Worm (Caenorhabditis elegans) whole organism, young adult: ENCODE data around the gene F11G11.5.

Source experiments
- B0019.2 ChIP-seq: fragments of 200-800 bp; sonication (Bioruptor generic); conservative IDR thresholded peaks from 2 replicates; pipeline ENCODE4 v1.3.6; 2022; ENCODE audit warnings: missing genetic modification reagents, missing genetic modification characterization, missing compliant biosample characterization
- B0035.1 ChIP-seq: sonication (generic microtip); optimal IDR thresholded peaks from 2 replicates; lab custom pipeline; 2016; ENCODE audit warnings: missing genetic modification characterization, mild to moderate bottlenecking, missing compliant biosample characterization, missing genotype, missing genetic modification reagents
- F22D6.2 ChIP-seq: sonication (generic microtip); optimal IDR thresholded peaks from 2 replicates; lab custom pipeline; 2016; ENCODE audit warnings: mild to moderate bottlenecking, missing genetic modification characterization, missing compliant biosample characterization
- F33H1.4 ChIP-seq: fragments of 200-800 bp; sonication (Bioruptor generic); IDR thresholded peaks from 2 replicates; pipeline ENCODE4 v1.3.6; 2022; ENCODE audit warnings: missing genetic modification reagents, missing genetic modification characterization, missing compliant biosample characterization
- F37B4.10 ChIP-seq: fragments of 200-800 bp; sonication (Bioruptor generic); IDR thresholded peaks from 2 replicates; pipeline ENCODE4 v1.3.6; 2022; ENCODE audit warnings: missing genetic modification characterization, missing compliant biosample characterization
- F39B2.1 ChIP-seq: fragments of 200-800 bp; sonication (Bioruptor generic); IDR thresholded peaks from 2 replicates; pipeline ENCODE4 v1.3.6; 2022; ENCODE audit warnings: missing genetic modification reagents, missing genetic modification characterization, missing compliant biosample characterization
- Y53G8AR.9 ChIP-seq: fragments of 200-800 bp; sonication (Bioruptor generic); conservative IDR thresholded peaks from 2 replicates; pipeline ENCODE4 v1.3.6; 2022; ENCODE audit warnings: missing genetic modification reagents, missing genetic modification characterization, missing compliant biosample characterization
- Y67H2A.10 ChIP-seq: fragments of 200-800 bp; sonication (Bioruptor generic); conservative IDR thresholded peaks from 2 replicates; pipeline ENCODE4 v1.3.6; 2022; ENCODE audit warnings: missing genetic modification reagents, missing genetic modification characterization, missing compliant biosample characterization
- Y95B8A.8 ChIP-seq: fragments of 200-800 bp; sonication (Bioruptor generic); IDR thresholded peaks from 2 replicates; pipeline ENCODE4 v1.3.6; 2022; ENCODE audit warnings: missing genetic modification reagents, missing genetic modification characterization, missing compliant biosample characterization
- akir-1 ChIP-seq: fragments of 200-800 bp; sonication (Bioruptor generic); optimal IDR thresholded peaks from 2 replicates; lab custom pipeline; 2018; ENCODE audit warnings: mild to moderate bottlenecking, missing genetic modification characterization, moderate library complexity, missing compliant biosample characterization
- attf-6 ChIP-seq: fragments of 200-800 bp; sonication (Bioruptor generic); IDR thresholded peaks from 2 replicates; pipeline ENCODE4 v1.3.6; 2022; ENCODE audit warnings: missing genetic modification reagents, missing genetic modification characterization, missing compliant biosample characterization
- ceh-79 ChIP-seq: sonication (generic microtip); optimal IDR thresholded peaks from 2 replicates; lab custom pipeline; 2017; ENCODE audit warnings: mild to moderate bottlenecking, missing genetic modification characterization, missing compliant biosample characterization
- die-1 ChIP-seq: sonication (generic microtip); optimal IDR thresholded peaks from 2 replicates; lab custom pipeline; 2016; ENCODE audit warnings: missing genotype, mild to moderate bottlenecking, missing genetic modification characterization, missing compliant biosample characterization
- efl-1 ChIP-seq: fragments of 150-350 bp; optimal IDR thresholded peaks from 2 replicates; lab custom pipeline; 2014; ENCODE audit warnings: missing biosample characterization, missing genetic modification reagents, missing genetic modification characterization
- egl-18 ChIP-seq: fragments of 200-800 bp; sonication (Bioruptor generic); IDR thresholded peaks from 2 replicates; pipeline ENCODE4 v1.3.6; 2022; ENCODE audit warnings: missing genetic modification reagents, missing genetic modification characterization, missing compliant biosample characterization
- egl-44 ChIP-seq: fragments of 200-800 bp; sonication (Bioruptor generic); IDR thresholded peaks from 2 replicates; pipeline ENCODE4 v1.3.6; 2022; ENCODE audit warnings: missing genetic modification reagents, missing genetic modification characterization, missing compliant biosample characterization
- him-1 ChIP-seq: sonication (generic microtip); optimal IDR thresholded peaks from 2 replicates; lab custom pipeline; 2016; ENCODE audit warnings: missing genotype, missing genetic modification reagents, missing genetic modification characterization, missing compliant biosample characterization
- hlh-12 ChIP-seq: sonication (generic microtip); optimal IDR thresholded peaks from 2 replicates; lab custom pipeline; 2016; ENCODE audit warnings: missing genetic modification characterization, missing compliant biosample characterization
- hlh-26 ChIP-seq: fragments of 200-800 bp; sonication (Bioruptor generic); conservative IDR thresholded peaks from 2 replicates; pipeline ENCODE4 v1.3.6; 2022; ENCODE audit warnings: missing genetic modification reagents, missing genetic modification characterization, missing compliant biosample characterization
- hmg-20 ChIP-seq: fragments of 200-800 bp; sonication (Bioruptor generic); IDR thresholded peaks from 2 replicates; pipeline ENCODE4 v1.3.6; 2022; ENCODE audit warnings: missing genetic modification reagents, missing genetic modification characterization, missing compliant biosample characterization
- hsf-1 ChIP-seq: fragments of 200-800 bp; sonication (Bioruptor generic); IDR thresholded peaks from 2 replicates; pipeline ENCODE4 v1.3.6; 2022; ENCODE audit warnings: missing genetic modification reagents, missing genetic modification characterization, missing compliant biosample characterization
- lag-1 ChIP-seq: fragments of 200-800 bp; sonication (Bioruptor generic); IDR thresholded peaks from 2 replicates; pipeline ENCODE4 v1.3.6; 2022; ENCODE audit warnings: missing genetic modification reagents, missing genetic modification characterization, missing compliant biosample characterization
- let-526 ChIP-seq: fragments of 200-800 bp; sonication (Bioruptor generic); IDR thresholded peaks from 2 replicates; pipeline ENCODE4 v1.3.6; 2022; ENCODE audit warnings: missing genetic modification reagents, missing genetic modification characterization, missing compliant biosample characterization
- let-607 ChIP-seq, 2 experiments: fragments of 200-800 bp in 1 of 2; sonication (Bioruptor generic) in 1 of 2; sonication (generic microtip) in 1 of 2; optimal IDR thresholded peaks; 2 replicates each; lab custom pipeline; 2016 to 2018; ENCODE audit warnings: mild to moderate bottlenecking in 2 of 2, missing compliant biosample characterization in 2 of 2, missing genetic modification characterization in 2 of 2, moderate library complexity in 2 of 2, missing genotype in 1 of 2
- lin-40 ChIP-seq: sonication (generic microtip); optimal IDR thresholded peaks from 2 replicates; lab custom pipeline; 2016; ENCODE audit warnings: missing genetic modification characterization, mild to moderate bottlenecking, missing compliant biosample characterization, missing genotype, missing genetic modification reagents
- lin-54 ChIP-seq: fragments of 200-800 bp; sonication (Bioruptor generic); optimal IDR thresholded peaks from 2 replicates; lab custom pipeline; 2018; ENCODE audit warnings: mild to moderate bottlenecking, missing genetic modification characterization, missing compliant biosample characterization
- madf-10 ChIP-seq: sonication (generic microtip); optimal IDR thresholded peaks from 2 replicates; lab custom pipeline; 2016; ENCODE audit warnings: mild to moderate bottlenecking, missing genetic modification characterization, missing compliant biosample characterization
- madf-3 ChIP-seq: fragments of 200-800 bp; sonication (Bioruptor generic); IDR thresholded peaks from 2 replicates; pipeline ENCODE4 v1.3.6; 2022; ENCODE audit warnings: missing genetic modification reagents, missing genetic modification characterization, missing compliant biosample characterization
- madf-8 ChIP-seq: fragments of 200-800 bp; sonication (Bioruptor generic); conservative IDR thresholded peaks from 2 replicates; pipeline ENCODE4 v1.3.6; 2022; ENCODE audit warnings: missing genetic modification reagents, missing genetic modification characterization, missing compliant biosample characterization
- mcd-1 ChIP-seq: fragments of 200-800 bp; sonication (Bioruptor generic); IDR thresholded peaks from 2 replicates; pipeline ENCODE4 v1.3.6; 2022; ENCODE audit warnings: missing genetic modification reagents, missing genetic modification characterization, missing compliant biosample characterization
- mel-28 ChIP-seq: sonication (generic microtip); optimal IDR thresholded peaks from 2 replicates; lab custom pipeline; 2016; ENCODE audit warnings: borderline replicate concordance, mild to moderate bottlenecking, missing genetic modification characterization, missing compliant biosample characterization
- mxl-1 ChIP-seq: sonication (generic microtip); optimal IDR thresholded peaks from 2 replicates; lab custom pipeline; 2016; ENCODE audit warnings: missing genetic modification characterization, missing compliant biosample characterization
- nhr-27 ChIP-seq: fragments of 200-800 bp; sonication (Bioruptor generic); optimal IDR thresholded peaks from 2 replicates; lab custom pipeline; 2018; ENCODE audit warnings: mild to moderate bottlenecking, missing genetic modification characterization, moderate library complexity, missing compliant biosample characterization
- nhr-80 ChIP-seq: sonication (generic microtip); optimal IDR thresholded peaks from 2 replicates; lab custom pipeline; 2016; ENCODE audit warnings: missing genetic modification characterization, missing compliant biosample characterization
- nhr-90 ChIP-seq: sonication (generic microtip); optimal IDR thresholded peaks from 2 replicates; lab custom pipeline; 2016; ENCODE audit warnings: missing genotype, mild to moderate bottlenecking, missing genetic modification characterization, missing compliant biosample characterization
- pha-4 ChIP-seq: fragments of 150-350 bp; sonication (generic microtip); optimal IDR thresholded peaks from 2 replicates; lab custom pipeline; 2014; ENCODE audit warnings: missing biosample characterization, missing genetic modification reagents, missing genetic modification characterization
- repo-1 ChIP-seq: sonication (generic microtip); optimal IDR thresholded peaks from 2 replicates; lab custom pipeline; 2017; ENCODE audit warnings: mild to moderate bottlenecking, missing genetic modification characterization, missing compliant biosample characterization
- rpc-1 ChIP-seq, 2 experiments: fragments of 150-350 bp in 1 of 2; sonication (generic microtip) in 1 of 2; optimal IDR thresholded peaks; 2 replicates each; lab custom pipeline; 2014 to 2018; ENCODE audit warnings: missing biosample characterization in 1 of 2, missing genetic modification characterization in 1 of 2, missing genetic modification reagents in 1 of 2, missing genotype in 1 of 2
- sdz-38 ChIP-seq: sonication (generic microtip); optimal IDR thresholded peaks from 2 replicates; lab custom pipeline; 2016; ENCODE audit warnings: missing genotype, missing genetic modification characterization, missing compliant biosample characterization
- snpc-1.1 ChIP-seq: sonication (generic microtip); optimal IDR thresholded peaks from 2 replicates; lab custom pipeline; 2017; ENCODE audit warnings: missing genetic modification characterization, mild to moderate bottlenecking, missing compliant biosample characterization, antibody characterized with exemption, moderate library complexity, missing genotype, missing genetic modification reagents; ENCODE audit not compliant: insufficient read depth
- snpc-3.4 ChIP-seq: sonication (generic microtip); optimal IDR thresholded peaks from 2 replicates; lab custom pipeline; 2017; ENCODE audit warnings: missing genetic modification characterization, mild to moderate bottlenecking, missing compliant biosample characterization, antibody characterized with exemption, moderate library complexity, missing genotype, missing genetic modification reagents
- tlf-1 ChIP-seq: fragments of 200-800 bp; sonication (Bioruptor generic); optimal IDR thresholded peaks from 2 replicates; lab custom pipeline; 2018; ENCODE audit warnings: mild to moderate bottlenecking, missing genetic modification characterization, missing compliant biosample characterization
- xnd-1 ChIP-seq: sonication (generic microtip); optimal IDR thresholded peaks from 2 replicates; lab custom pipeline; 2016; ENCODE audit warnings: missing genotype, missing genetic modification reagents, missing genetic modification characterization, missing compliant biosample characterization
- zfh-2 ChIP-seq: fragments of 200-800 bp; sonication (Bioruptor generic); conservative IDR thresholded peaks from 2 replicates; pipeline ENCODE4 v1.3.6; 2022; ENCODE audit warnings: missing genetic modification reagents, missing genetic modification characterization, missing compliant biosample characterization
- ztf-18 ChIP-seq: sonication (generic microtip); optimal IDR thresholded peaks from 2 replicates; lab custom pipeline; 2016; ENCODE audit warnings: missing genotype, mild to moderate bottlenecking, missing genetic modification characterization, missing compliant biosample characterization
- ztf-22 ChIP-seq: fragments of 200-800 bp; sonication (Bioruptor generic); optimal IDR thresholded peaks from 2 replicates; lab custom pipeline; 2018; ENCODE audit warnings: mild to moderate bottlenecking, missing genetic modification characterization, moderate library complexity, missing compliant biosample characterization
- ztf-3 ChIP-seq: fragments of 200-800 bp; sonication (Bioruptor generic); optimal IDR thresholded peaks from 2 replicates; lab custom pipeline; 2018; ENCODE audit warnings: mild to moderate bottlenecking, missing genetic modification characterization, missing compliant biosample characterization
- ztf-6 ChIP-seq: fragments of 200-800 bp; sonication (Bioruptor generic); IDR thresholded peaks from 2 replicates; pipeline ENCODE4 v1.3.6; 2022; ENCODE audit warnings: missing genetic modification reagents, missing genetic modification characterization, missing compliant biosample characterization

F11G11.5 gene

DNA sequence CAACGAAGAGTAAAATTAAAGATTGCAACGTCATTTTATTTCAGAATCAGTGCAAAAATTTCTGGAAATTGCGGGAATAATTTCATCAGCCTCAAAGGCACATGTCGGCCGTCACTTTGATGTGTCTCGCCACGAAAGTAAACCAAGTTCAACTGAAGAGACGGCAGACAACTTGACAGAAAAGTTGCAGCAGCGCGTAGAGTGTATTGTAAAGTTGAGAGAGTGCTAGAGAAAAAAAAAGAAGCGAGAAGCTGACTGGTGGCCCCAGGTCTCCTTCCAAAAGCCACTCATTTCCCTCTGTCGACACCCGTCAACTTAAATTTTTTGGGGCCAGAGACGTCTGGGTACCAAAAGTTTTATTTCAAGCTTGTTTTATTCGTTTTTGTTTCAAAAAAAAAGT lies 46.6 kb downstream of the F11G11.5 start (continued):
- no peak for TF ChIP-seq nhr-27 (tag; lab: Kevin White, UChicago)
- TF ChIP-seq akir-1 (GFP tag; lab: Kevin White, UChicago), result no peak
- peak; percentile 24 for TF ChIP-seq lin-40 (tag; lab: Kevin White, UChicago)
- TF ChIP-seq him-1, result no peak
- TF ChIP-seq Y53G8AR.9 (GFP tag; lab: Robert Waterston, UW), result no peak
- TF ChIP-seq B0019.2 (GFP tag; lab: Robert Waterston, UW), result no peak
- TF ChIP-seq xnd-1 (tag; lab: Kevin White, UChicago), result peak; percentile 26
- no peak for TF ChIP-seq die-1 (tag; lab: Kevin White, UChicago)
- peak; percentile 40 for TF ChIP-seq madf-10 (tag; lab: Kevin White, UChicago)
- peak; percentile 69 for TF ChIP-seq efl-1
- peak; percentile 47; the same call in 1 of the 2 replicates for TF ChIP-seq madf-8 (GFP tag; lab: Robert Waterston, UW)
- peak; percentile 60 for TF ChIP-seq snpc-3.4
- TF ChIP-seq lin-54 (GFP tag; lab: Kevin White, UChicago), result peak; percentile 68
- TF ChIP-seq F37B4.10 (GFP tag; lab: Robert Waterston, UW), result no peak
- peak; percentile 36 for TF ChIP-seq rpc-1 (optimal IDR thresholded peaks at IDR 0.05; lab: Kevin White, UChicago)
- no peak for TF ChIP-seq rpc-1 (tag; optimal IDR thresholded peaks at IDR 0.05; lab: Kevin White, UChicago)
- TF ChIP-seq F39B2.1 (GFP tag; lab: Robert Waterston, UW), result no peak
- TF ChIP-seq ztf-6 (GFP tag; lab: Robert Waterston, UW), result no peak
- peak; percentile 37 for TF ChIP-seq pha-4
- peak; percentile 84 for TF ChIP-seq F33H1.4 (GFP tag; lab: Robert Waterston, UW)
- TF ChIP-seq Y95B8A.8, result 0 out of 2 replicates have a peak, but pooled peaks have one; percentile 60
- no peak for TF ChIP-seq mxl-1 (tag; lab: Kevin White, UChicago)
- no peak for TF ChIP-seq F22D6.2 (tag; lab: Kevin White, UChicago)
- TF ChIP-seq B0035.1, result no peak
- peak; percentile 15 for TF ChIP-seq nhr-80 (tag; lab: Kevin White, UChicago)
- no peak for TF ChIP-seq mel-28 (tag; lab: Kevin White, UChicago)
- no peak for TF ChIP-seq repo-1 (tag; lab: Kevin White, UChicago)
- TF ChIP-seq zfh-2 (GFP tag; lab: Robert Waterston, UW), result no peak; the same call in 1 of the 2 replicates
- TF ChIP-seq ztf-3 (GFP tag; lab: Kevin White, UChicago), result no peak
- peak; percentile 29; the same call in 1 of the 2 replicates for TF ChIP-seq madf-3 (GFP tag; lab: Robert Waterston, UW)
- TF ChIP-seq let-526 (GFP tag; lab: Robert Waterston, UW), result peak; percentile 32; the same call in 1 of the 2 replicates
- TF ChIP-seq egl-44 (GFP tag; lab: Robert Waterston, UW), result no peak
- TF ChIP-seq let-607 (tag; optimal IDR thresholded peaks at IDR 0.05; lab: Kevin White, UChicago), result no peak
- TF ChIP-seq ztf-18 (tag; lab: Kevin White, UChicago), result peak; percentile 17
- no peak for TF ChIP-seq nhr-90 (tag; lab: Kevin White, UChicago)
- TF ChIP-seq tlf-1 (GFP tag; lab: Kevin White, UChicago), result peak; percentile 46
- TF ChIP-seq attf-6 (GFP tag; lab: Robert Waterston, UW), result no peak
- TF ChIP-seq hlh-12 (tag; lab: Kevin White, UChicago), result no peak
- TF ChIP-seq sdz-38 (tag; lab: Kevin White, UChicago), result no peak
- TF ChIP-seq hsf-1 (GFP tag; lab: Robert Waterston, UW), result peak; percentile 96
- no peak for TF ChIP-seq hlh-26 (GFP tag; lab: Robert Waterston, UW)
- TF ChIP-seq ztf-22 (GFP tag; lab: Kevin White, UChicago), result no peak
- TF ChIP-seq snpc-1.1, result peak; percentile 52
- TF ChIP-seq egl-18 (GFP tag; lab: Robert Waterston, UW), result no peak
- TF ChIP-seq lag-1, result no peak
- TF ChIP-seq ceh-79 (tag; lab: Kevin White, UChicago), result no peak
- peak; percentile 70 for TF ChIP-seq mcd-1 (GFP tag; lab: Robert Waterston, UW)
- 0 out of 2 replicates have a peak, but pooled peaks have one; percentile 49 for TF ChIP-seq Y67H2A.10 (GFP tag; lab: Robert Waterston, UW)
- TF ChIP-seq hmg-20, result no peak
